Worm (Caenorhabditis elegans) whole organism, midembryonic: ENCODE results near the gene ttbk-5.

Source experiments
- flt-1 ChIP-seq: fragments of 200-800 bp; sonication (Bioruptor generic); IDR thresholded peaks from 2 replicates; pipeline ENCODE4 v1.3.6; 2022; ENCODE audit warnings: missing genetic modification characterization, missing compliant biosample characterization
- ztf-23 ChIP-seq: fragments of 200-800 bp; sonication (Bioruptor generic); IDR thresholded peaks from 2 replicates; pipeline ENCODE4 v1.3.6; 2022; ENCODE audit warnings: missing genetic modification reagents, missing genetic modification characterization, missing compliant biosample characterization

ce11 chrIV:10084323-10084959 lies 6.0 kb upstream of the ttbk-5 start, which contains the start of gene W01B6.8:
- TF ChIP-seq ztf-23 (GFP tag; lab: Robert Waterston, UW) (no peak), flt-1 (GFP tag; lab: Robert Waterston, UW) (no peak)
